Fruit fly (Drosophila melanogaster): ENCODE data around the gene Pink1.

dm6 chrX:6730600-6731259, 47.1 kb downstream of the Pink1 start:
- no peak for TF ChIP-seq EcR (GFP tag; optimal IDR thresholded peaks at IDR 0.05)
- peak; percentile 51; the same call in 1 of the 2 replicates for TF ChIP-seq rn (GFP tag; IDR thresholded peaks at IDR 0.05)
- peak; percentile 87 for TF ChIP-seq fd96Ca (GFP tag; IDR thresholded peaks at IDR 0.05)
- TF ChIP-seq CG9948 (tag; optimal IDR thresholded peaks at IDR 0.05), result peak; percentile 25
- TF ChIP-seq CG34367 (tag; optimal IDR thresholded peaks at IDR 0.05), result peak; percentile 42
- TF ChIP-seq gl (tag; optimal IDR thresholded peaks at IDR 0.05), result peak; percentile 78
- peak; percentile 70 for TF ChIP-seq CG13204 (GFP tag; optimal IDR thresholded peaks at IDR 0.05)
- TF ChIP-seq CG12605 (GFP tag; IDR thresholded peaks at IDR 0.05), result peak; percentile 91
- TF ChIP-seq CG32121 (GFP tag; IDR thresholded peaks at IDR 0.05), result peak; percentile 58; the same call in 1 of the 2 replicates
- TF ChIP-seq Ets98B (GFP tag; IDR thresholded peaks at IDR 0.05), result peak; percentile 81
